Fruit fly (Drosophila melanogaster): ENCODE data around the gene S6k.
A peak's percentile ranks its signal among the peaks of the same experiment; 100 is the strongest.

DNA sequence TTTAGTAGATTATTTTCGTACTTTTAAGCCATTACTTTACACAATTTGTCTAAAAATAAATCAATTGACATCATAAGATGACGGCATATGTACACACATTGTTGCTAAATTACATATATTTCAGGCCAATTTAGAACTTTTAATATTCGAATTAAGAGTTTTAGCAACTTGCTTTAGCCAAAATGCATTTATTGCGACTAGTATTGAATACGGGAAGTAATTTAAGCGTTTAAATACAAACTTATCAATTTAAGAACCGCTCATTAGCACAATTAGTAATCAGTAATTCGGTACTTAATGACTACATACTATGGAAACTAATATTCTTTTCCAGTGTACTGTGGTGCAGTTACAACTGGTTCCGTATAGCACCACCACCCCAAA is 1.5 kb downstream of the S6k start:
- TF ChIP-seq nmo (GFP tag; optimal IDR thresholded peaks at IDR 0.05), result peak; percentile 57
- no peak for TF ChIP-seq CG4730 (GFP tag; IDR thresholded peaks at IDR 0.05)
- TF ChIP-seq Kr (GFP tag; optimal IDR thresholded peaks at IDR 0.05), result no peak
- no peak for TF ChIP-seq ranshi (GFP tag; IDR thresholded peaks at IDR 0.05)
- TF ChIP-seq CG12236 (GFP tag; optimal IDR thresholded peaks at IDR 0.05), result no peak
- no peak for TF ChIP-seq Elba2 (GFP tag; optimal IDR thresholded peaks at IDR 0.05)
- no peak for TF ChIP-seq Six4 (GFP tag; optimal IDR thresholded peaks at IDR 0.05)

All from whole organism, embryonic.